Worm (Caenorhabditis elegans): Measurements from ENCODE around the gene Y37E11AR.7.

DNA sequence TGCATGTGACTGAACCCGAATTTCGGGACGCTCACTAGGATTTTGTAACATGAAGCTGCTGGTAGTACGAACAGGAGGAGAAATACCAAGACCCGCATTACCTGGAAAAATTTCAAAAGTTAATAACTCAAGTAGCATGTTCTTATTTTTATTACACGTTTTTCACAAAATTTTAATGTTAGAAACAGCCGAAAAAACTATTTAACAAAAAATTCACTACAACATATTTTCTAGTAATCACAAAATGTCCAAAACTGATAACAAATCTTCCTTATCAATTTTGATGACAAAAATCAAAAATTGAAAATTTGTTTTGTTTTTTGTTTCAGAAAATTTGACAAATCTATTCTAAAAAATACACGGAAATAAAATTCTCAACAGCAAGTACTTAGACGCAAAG is 4.3 kb downstream of the Y37E11AR.7 start, which contains the start of gene ugt-45:
- no peak for TF ChIP-seq T20F7.1 (GFP tag; optimal IDR thresholded peaks at IDR 0.05)
- TF ChIP-seq unc-130 (GFP tag; optimal IDR thresholded peaks at IDR 0.05), result no peak
- no peak for TF ChIP-seq F49E8.2 (tag; optimal IDR thresholded peaks at IDR 0.05; ENCODE audit: borderline replicate concordance)
- TF ChIP-seq fos-1 (tag; optimal IDR thresholded peaks at IDR 0.05), result no peak
- TF ChIP-seq lin-13 (GFP tag; optimal IDR thresholded peaks at IDR 0.05), result no peak
- TF ChIP-seq mep-1 (tag; optimal IDR thresholded peaks at IDR 0.05), result no peak
- no peak for TF ChIP-seq lir-3 (tag; optimal IDR thresholded peaks at IDR 0.05)
- no peak for TF ChIP-seq cey-2 (tag; optimal IDR thresholded peaks at IDR 0.05; ENCODE audit: borderline replicate concordance, insufficient read depth)
- no peak for TF ChIP-seq unc-62 (GFP tag; optimal IDR thresholded peaks at IDR 0.05 in 1 of 2)
- no peak for TF ChIP-seq unc-62 (tag; optimal IDR thresholded peaks at IDR 0.05)
- TF ChIP-seq attf-4 (tag; optimal IDR thresholded peaks at IDR 0.05), result no peak
- TF ChIP-seq pha-4 (GFP tag; IDR thresholded peaks at IDR 0.05), result no peak
- no peak for TF ChIP-seq pha-4 (tag; optimal IDR thresholded peaks at IDR 0.05)
- TF ChIP-seq ZK546.5 (tag; optimal IDR thresholded peaks at IDR 0.05), result no peak
- TF ChIP-seq pqm-1 (tag; optimal IDR thresholded peaks at IDR 0.05), result no peak
- TF ChIP-seq lin-39 (tag; optimal IDR thresholded peaks at IDR 0.05), result no peak
